Worm (Caenorhabditis elegans) whole organism, mixed stage, embryonic: Measurements from ENCODE around the gene C55C3.6.
A peak's percentile ranks its signal among the peaks of the same experiment; 100 is the strongest.

Source experiments
- M03D4.4 ChIP-seq: sonication (generic microtip); optimal IDR thresholded peaks from 2 replicates; lab custom pipeline; 2017; ENCODE audit warnings: mild to moderate bottlenecking, missing genetic modification characterization, missing compliant biosample characterization
- ceh-39 ChIP-seq: fragments of 150-350 bp; optimal IDR thresholded peaks from 2 replicates; lab custom pipeline; 2014; ENCODE audit warnings: missing biosample characterization, missing genetic modification characterization
- ceh-43 ChIP-seq: fragments of 200-800 bp; sonication (Bioruptor generic); optimal IDR thresholded peaks from 2 replicates; lab custom pipeline; 2018; ENCODE audit warnings: mild to moderate bottlenecking, missing genetic modification characterization, moderate library complexity, missing compliant biosample characterization
- ces-1 ChIP-seq: fragments of 150-350 bp; optimal IDR thresholded peaks from 2 replicates; lab custom pipeline; 2014; ENCODE audit warnings: missing biosample characterization, missing genetic modification reagents, missing genetic modification characterization
- cnd-1 ChIP-seq: fragments of 200-800 bp; sonication (Bioruptor generic); optimal IDR thresholded peaks from 2 replicates; lab custom pipeline; 2018; ENCODE audit warnings: mild to moderate bottlenecking, missing genetic modification characterization, missing compliant biosample characterization
- elt-1 ChIP-seq: sonication (generic microtip); optimal IDR thresholded peaks from 2 replicates; lab custom pipeline; 2017; ENCODE audit warnings: missing genetic modification characterization, mild to moderate bottlenecking, missing compliant biosample characterization, antibody characterized with exemption, moderate library complexity, borderline replicate concordance; ENCODE audit not compliant: insufficient read depth
- elt-3 ChIP-seq: fragments of 150-350 bp; optimal IDR thresholded peaks from 2 replicates; lab custom pipeline; 2014; ENCODE audit warnings: missing biosample characterization, missing genetic modification characterization
- flh-1 ChIP-seq: fragments of 200-800 bp; sonication (Bioruptor generic); optimal IDR thresholded peaks from 2 replicates; lab custom pipeline; 2018; ENCODE audit warnings: mild to moderate bottlenecking, missing genetic modification characterization, moderate library complexity, missing compliant biosample characterization
- ham-2 ChIP-seq: fragments of 200-800 bp; sonication (Bioruptor generic); optimal IDR thresholded peaks from 2 replicates; lab custom pipeline; 2018; ENCODE audit warnings: mild to moderate bottlenecking, missing genetic modification characterization, missing compliant biosample characterization
- hlh-1 ChIP-seq: fragments of 150-350 bp; optimal IDR thresholded peaks from 2 replicates; lab custom pipeline; 2014; ENCODE audit warnings: missing biosample characterization, missing genetic modification reagents, missing genetic modification characterization
- lin-13 ChIP-seq: fragments of 150-350 bp; optimal IDR thresholded peaks from 2 replicates; lab custom pipeline; 2014; ENCODE audit warnings: missing biosample characterization, missing genetic modification characterization
- lin-32 ChIP-seq: fragments of 200-800 bp; sonication (Bioruptor generic); optimal IDR thresholded peaks from 2 replicates; lab custom pipeline; 2018; ENCODE audit warnings: mild to moderate bottlenecking, missing genetic modification characterization, missing compliant biosample characterization
- lsy-2 ChIP-seq: fragments of 150-350 bp; optimal IDR thresholded peaks from 2 replicates; lab custom pipeline; 2014; ENCODE audit warnings: missing biosample characterization, missing genetic modification characterization
- mab-5 ChIP-seq: fragments of 150-350 bp; optimal IDR thresholded peaks from 2 replicates; lab custom pipeline; 2014; ENCODE audit warnings: missing biosample characterization, missing genetic modification characterization
- mep-1 ChIP-seq: fragments of 150-350 bp; optimal IDR thresholded peaks from 2 replicates; lab custom pipeline; 2017; ENCODE audit warnings: missing biosample characterization, missing genetic modification reagents, missing genetic modification characterization, inconsistent platforms
- nhr-12 ChIP-seq: fragments of 150-350 bp; optimal IDR thresholded peaks from 2 replicates; lab custom pipeline; 2014; ENCODE audit warnings: missing biosample characterization, missing genetic modification characterization
- nhr-2 ChIP-seq: fragments of 150-350 bp; optimal IDR thresholded peaks from 2 replicates; lab custom pipeline; 2014; ENCODE audit warnings: missing biosample characterization, missing genetic modification characterization
- nhr-237 ChIP-seq: fragments of 150-350 bp; optimal IDR thresholded peaks from 2 replicates; lab custom pipeline; 2014; ENCODE audit warnings: missing biosample characterization, missing genetic modification characterization
- nhr-28 ChIP-seq: fragments of 150-350 bp; optimal IDR thresholded peaks from 2 replicates; lab custom pipeline; 2014; ENCODE audit warnings: missing biosample characterization, missing genetic modification characterization
- nhr-76 ChIP-seq: sonication (generic microtip); optimal IDR thresholded peaks from 2 replicates; lab custom pipeline; 2017; ENCODE audit warnings: missing biosample characterization, missing genetic modification characterization
- pha-4 ChIP-seq: fragments of 150-350 bp; optimal IDR thresholded peaks from 2 replicates; lab custom pipeline; 2018; ENCODE audit warnings: missing biosample characterization, missing genetic modification reagents, missing genetic modification characterization
- sem-2 ChIP-seq: fragments of 200-800 bp; sonication (Bioruptor generic); optimal IDR thresholded peaks from 2 replicates; lab custom pipeline; 2018; ENCODE audit warnings: mild to moderate bottlenecking, missing genetic modification characterization, missing compliant biosample characterization
- snpc-4 ChIP-seq: fragments of 150-350 bp; optimal IDR thresholded peaks from 2 replicates; lab custom pipeline; 2014; ENCODE audit warnings: missing biosample characterization, missing genetic modification characterization
- sptf-1 ChIP-seq: sonication (generic microtip); optimal IDR thresholded peaks from 2 replicates; lab custom pipeline; 2017; ENCODE audit warnings: mild to moderate bottlenecking, missing genetic modification characterization, moderate library complexity, missing compliant biosample characterization
- tbx-8 ChIP-seq: fragments of 200-800 bp; sonication (Bioruptor generic); optimal IDR thresholded peaks from 2 replicates; lab custom pipeline; 2018; ENCODE audit warnings: mild to moderate bottlenecking, missing genetic modification characterization, moderate library complexity, missing compliant biosample characterization
- unc-120 ChIP-seq: sonication (generic microtip); optimal IDR thresholded peaks from 2 replicates; lab custom pipeline; 2017; ENCODE audit warnings: missing genetic modification characterization, missing compliant biosample characterization; ENCODE audit not compliant: poor library complexity, severe bottlenecking
- unc-39 ChIP-seq: fragments of 150-350 bp; optimal IDR thresholded peaks from 2 replicates; lab custom pipeline; 2014; ENCODE audit warnings: missing biosample characterization, missing genetic modification characterization
- unc-62 ChIP-seq: fragments of 150-350 bp; optimal IDR thresholded peaks from 2 replicates; lab custom pipeline; 2014; ENCODE audit warnings: missing biosample characterization, missing genetic modification reagents, missing genetic modification characterization
- zip-8 ChIP-seq: fragments of 150-350 bp; optimal IDR thresholded peaks from 2 replicates; lab custom pipeline; 2014; ENCODE audit warnings: missing biosample characterization, missing genetic modification characterization
- ztf-11 ChIP-seq: fragments of 150-350 bp; optimal IDR thresholded peaks from 2 replicates; lab custom pipeline; 2014; ENCODE audit warnings: missing biosample characterization, missing genetic modification characterization

C55C3.6 gene

ce11 chrIV:5658225-5658624 lies 24.8 kb upstream of the C55C3.6 start:
- TF ChIP-seq mep-1 (tag; lab: Kevin White, UChicago) (no peak), pha-4 (tag; lab: Kevin White, UChicago) (no peak), ces-1 (GFP tag; lab: Kevin White, UChicago) (peak; percentile 19), nhr-237 (tag; lab: Kevin White, UChicago) (no peak)

DNA sequence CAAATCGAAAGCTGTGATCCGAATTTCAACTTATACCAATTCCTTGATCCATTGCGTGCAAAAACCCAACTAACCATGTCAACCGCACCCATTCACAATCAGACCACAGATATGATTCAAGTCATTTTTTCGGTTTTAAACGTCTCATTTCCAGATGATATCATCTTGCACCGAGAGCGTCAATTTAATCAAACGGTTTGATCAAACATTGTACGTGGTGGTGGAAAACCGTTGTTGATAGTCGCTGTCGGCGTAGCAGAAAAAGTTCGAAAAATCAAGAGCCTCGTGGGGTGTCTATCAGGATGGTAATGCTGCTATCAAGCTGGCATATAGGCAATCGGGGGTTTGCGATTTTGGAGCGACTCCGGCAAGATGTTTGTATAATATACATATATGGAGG lies 24.1 kb upstream of the C55C3.6 start:
- no peak for TF ChIP-seq elt-1
- no peak for TF ChIP-seq unc-39 (tag; lab: Kevin White, UChicago)
- TF ChIP-seq, all 35 proteins: peak for 0

ce11 chrIV:5659461-5659860 lies 23.5 kb upstream of the C55C3.6 start:
- TF ChIP-seq unc-120 (tag; lab: Kevin White, UChicago) (no peak), M03D4.4 (no peak), flh-1 (GFP tag; lab: Kevin White, UChicago) (no peak), unc-62 (GFP tag; lab: Kevin White, UChicago) (no peak), elt-3 (tag; lab: Kevin White, UChicago) (no peak), elt-1 (no peak), snpc-4 (tag; lab: Kevin White, UChicago) (no peak), mep-1 (tag; lab: Kevin White, UChicago) (no peak), nhr-76 (tag; lab: Kevin White, UChicago) (no peak), tbx-8 (GFP tag; lab: Kevin White, UChicago) (no peak), mab-5 (tag; lab: Kevin White, UChicago) (no peak), pha-4 (tag; lab: Kevin White, UChicago) (no peak), ztf-11 (tag; lab: Kevin White, UChicago) (no peak), ceh-39 (tag; lab: Kevin White, UChicago) (no peak), cnd-1 (tag; lab: Kevin White, UChicago) (no peak), lin-13 (no peak), lsy-2 (tag; lab: Kevin White, UChicago) (no peak), nhr-237 (tag; lab: Kevin White, UChicago) (no peak)

DNA sequence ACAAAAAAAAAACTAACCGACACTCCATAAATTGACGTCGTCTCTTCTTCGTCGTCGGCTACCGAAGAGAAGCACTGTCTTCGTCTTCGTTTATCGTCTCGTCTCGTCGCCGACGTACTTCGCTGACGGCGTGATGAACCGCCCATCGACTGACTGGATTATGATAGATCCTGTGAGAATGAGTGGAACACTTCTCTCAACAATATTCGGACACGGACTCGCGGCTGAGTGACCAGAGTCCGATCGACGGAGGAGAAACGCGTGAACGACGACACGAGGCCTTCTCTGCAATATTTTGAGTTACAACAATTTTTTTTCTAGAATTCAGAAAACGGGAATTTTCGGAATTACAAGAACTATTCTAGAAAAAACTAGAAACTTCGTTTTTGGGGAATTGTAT lies 22.7 kb upstream of the C55C3.6 start, which contains the start of gene skn-1:
Gene skn-1 (minus strand): TSS at position 146 of the 400 bp plus-strand sequence.
- TF ChIP-seq nhr-2 (tag; lab: Kevin White, UChicago) (no peak), nhr-237 (tag; lab: Kevin White, UChicago) (no peak), sptf-1 (tag; lab: Kevin White, UChicago) (no peak), mep-1 (tag; lab: Kevin White, UChicago) (no peak), elt-3 (tag; lab: Kevin White, UChicago) (no peak), snpc-4 (tag; lab: Kevin White, UChicago) (no peak), pha-4 (tag; lab: Kevin White, UChicago) (no peak), zip-8 (tag; lab: Kevin White, UChicago) (no peak), hlh-1 (tag; lab: Kevin White, UChicago) (no peak), ceh-43 (no peak), nhr-12 (tag; lab: Kevin White, UChicago) (no peak), lin-13 (no peak)

- TF ChIP-seq snpc-4 (tag; lab: Kevin White, UChicago) (no peak), flh-1 (GFP tag; lab: Kevin White, UChicago) (no peak), nhr-28 (no peak), sptf-1 (tag; lab: Kevin White, UChicago) (no peak), ham-2 (GFP tag; lab: Kevin White, UChicago) (no peak), unc-120 (tag; lab: Kevin White, UChicago) (no peak), elt-1 (no peak), ceh-39 (tag; lab: Kevin White, UChicago) (no peak), pha-4 (tag; lab: Kevin White, UChicago) (no peak), lsy-2 (tag; lab: Kevin White, UChicago) (no peak), sem-2 (no peak), nhr-2 (tag; lab: Kevin White, UChicago) (no peak), unc-39 (tag; lab: Kevin White, UChicago) (no peak), M03D4.4 (no peak), nhr-12 (tag; lab: Kevin White, UChicago) (no peak), lin-32 (no peak), ztf-11 (tag; lab: Kevin White, UChicago) (no peak)
Observed at ce11 chrIV:5662073-5662472, 20.9 kb upstream of the C55C3.6 start.
